Fruit fly (Drosophila melanogaster) whole organism, pupa: ENCODE measurements around the gene GstD1.

Experiments used
- CG10348 ChIP-seq: fragments of 200-800 bp; sonication (Bioruptor generic); IDR thresholded peaks from 2 replicates; pipeline ENCODE4 v1.3.6; 2022; ENCODE audit warnings: missing biosample characterization, missing genetic modification characterization
- CG12605 ChIP-seq: fragments of 200-800 bp; sonication (Bioruptor generic); IDR thresholded peaks from 2 replicates; pipeline ENCODE4 v1.3.6; 2022; ENCODE audit warnings: missing biosample characterization, missing genetic modification characterization
- CG13204 ChIP-seq: fragments of 200-800 bp; sonication (Bioruptor generic); optimal IDR thresholded peaks from 2 replicates; lab custom pipeline; 2018; ENCODE audit warnings: missing biosample characterization, mild to moderate bottlenecking, missing genetic modification characterization, moderate library complexity
- CG14655 ChIP-seq: fragments of 200-800 bp; sonication (Bioruptor generic); optimal IDR thresholded peaks from 3 replicates; lab custom pipeline; 2017; ENCODE audit warnings: mild to moderate bottlenecking, missing biosample characterization, missing genetic modification reagents, missing genetic modification characterization
- CG15710 ChIP-seq: fragments of 200-800 bp; sonication (Bioruptor generic); optimal IDR thresholded peaks from 2 replicates; lab custom pipeline; 2018; ENCODE audit warnings: missing biosample characterization, mild to moderate bottlenecking, missing genetic modification characterization, moderate library complexity
- CG17806 ChIP-seq: fragments of 200-800 bp; sonication (Bioruptor generic); optimal IDR thresholded peaks from 2 replicates; lab custom pipeline; 2018; ENCODE audit warnings: missing biosample characterization, mild to moderate bottlenecking, missing genetic modification characterization, moderate library complexity
- CG32121 ChIP-seq: fragments of 200-800 bp; sonication (Bioruptor generic); IDR thresholded peaks from 2 replicates; pipeline ENCODE4 v1.3.6; 2022; ENCODE audit warnings: missing biosample characterization, missing genetic modification characterization
- CG34367 ChIP-seq: fragments of 200-800 bp; sonication (Bioruptor generic); optimal IDR thresholded peaks from 2 replicates; lab custom pipeline; 2018; ENCODE audit warnings: missing biosample characterization, mild to moderate bottlenecking, missing genetic modification characterization
- CG4496 ChIP-seq: fragments of 200-800 bp; sonication (Bioruptor generic); IDR thresholded peaks from 3 replicates; pipeline ENCODE4 v1.3.6; 2022; ENCODE audit warnings: missing biosample characterization, missing genetic modification characterization
- CG8159 ChIP-seq: fragments of 200-800 bp; sonication (Bioruptor generic); optimal IDR thresholded peaks from 3 replicates; lab custom pipeline; 2018; ENCODE audit warnings: missing biosample characterization, mild to moderate bottlenecking, missing genetic modification characterization, moderate library complexity
- CG8301 ChIP-seq: fragments of 200-800 bp; sonication (Bioruptor generic); optimal IDR thresholded peaks from 2 replicates; lab custom pipeline; 2018; ENCODE audit warnings: missing biosample characterization, mild to moderate bottlenecking, missing genetic modification characterization
- CG9948 ChIP-seq: fragments of 200-800 bp; sonication (Bioruptor generic); optimal IDR thresholded peaks from 2 replicates; lab custom pipeline; 2018; ENCODE audit warnings: missing biosample characterization, mild to moderate bottlenecking, missing genetic modification characterization, moderate library complexity
- D1 ChIP-seq: fragments of 200-800 bp; sonication (Bioruptor generic); optimal IDR thresholded peaks from 2 replicates; lab custom pipeline; 2018; ENCODE audit warnings: missing biosample characterization, mild to moderate bottlenecking, missing genetic modification characterization, moderate library complexity
- EcR ChIP-seq: fragments of 200-800 bp; sonication (Bioruptor generic); optimal IDR thresholded peaks from 3 replicates; lab custom pipeline; 2019; ENCODE audit warnings: missing biosample characterization, missing genetic modification characterization, mild to moderate bottlenecking, moderate library complexity, missing genetic modification reagents
- Ets98B ChIP-seq: fragments of 200-800 bp; sonication (Bioruptor generic); IDR thresholded peaks from 2 replicates; pipeline ENCODE4 v1.3.6; 2022; ENCODE audit warnings: missing biosample characterization, missing genetic modification characterization
- Pif1A ChIP-seq: fragments of 200-800 bp; sonication (Bioruptor generic); optimal IDR thresholded peaks from 3 replicates; lab custom pipeline; 2016; ENCODE audit warnings: missing biosample characterization, missing genetic modification characterization
- Pif1B ChIP-seq: fragments of 200-800 bp; sonication (Bioruptor generic); optimal IDR thresholded peaks from 3 replicates; lab custom pipeline; 2016; ENCODE audit warnings: missing biosample characterization, missing genetic modification characterization
- Snoo ChIP-seq: fragments of 200-800 bp; sonication (Bioruptor generic); optimal IDR thresholded peaks from 3 replicates; lab custom pipeline; 2017; ENCODE audit warnings: missing biosample characterization, mild to moderate bottlenecking, missing genetic modification characterization, inconsistent platforms
- fd96Ca ChIP-seq: fragments of 200-800 bp; sonication (Bioruptor generic); IDR thresholded peaks from 3 replicates; pipeline ENCODE4 v1.3.6; 2022; ENCODE audit warnings: missing biosample characterization, missing genetic modification characterization
- gl ChIP-seq: fragments of 200-800 bp; sonication (Bioruptor generic); optimal IDR thresholded peaks from 2 replicates; lab custom pipeline; 2018; ENCODE audit warnings: missing biosample characterization, mild to moderate bottlenecking, missing genetic modification characterization
- rn ChIP-seq: fragments of 200-800 bp; sonication (Bioruptor generic); IDR thresholded peaks from 2 replicates; pipeline ENCODE4 v1.3.6; 2022; ENCODE audit warnings: missing biosample characterization, missing genetic modification characterization

The GstD1 gene

dm6 chr3R:12365887-12366286 is 3.2 kb downstream of the GstD1 start:
- TF ChIP-seq CG17806 (tag; lab: Kevin White, UChicago) (no peak), CG8159 (tag; lab: Kevin White, UChicago) (no peak), Ets98B (no peak), CG10348 (GFP tag; lab: Robert Waterston, UW) (no peak), EcR (GFP tag; lab: Kevin White, UChicago) (no peak), rn (GFP tag; lab: Robert Waterston, UW) (no peak), CG34367 (tag; lab: Kevin White, UChicago) (no peak), CG8301 (tag; lab: Kevin White, UChicago) (no peak), fd96Ca (GFP tag; lab: Robert Waterston, UW) (no peak), CG4496 (GFP tag; lab: Robert Waterston, UW) (no peak), Pif1B (no peak), CG9948 (no peak), CG14655 (GFP tag; lab: Kevin White, UChicago) (no peak), CG13204 (GFP tag; lab: Kevin White, UChicago) (no peak), Snoo (tag; lab: Kevin White, UChicago) (no peak), CG12605 (no peak), gl (tag; lab: Kevin White, UChicago) (no peak)

- TF ChIP-seq fd96Ca (GFP tag; lab: Robert Waterston, UW) (no peak), CG14655 (GFP tag; lab: Kevin White, UChicago) (no peak), CG15710 (tag; lab: Kevin White, UChicago) (no peak), CG13204 (GFP tag; lab: Kevin White, UChicago) (no peak)
Measured at dm6 chr3R:12365264-12365840, 3.7 kb downstream of the GstD1 start, which contains the start of gene GstD10. TSS of gene GstD10 (minus strand) at chr3R:12365735.

dm6 chr3R:12364580-12364979 is 4.5 kb downstream of the GstD1 start, which contains the start of gene Tim17a1:
TSS of gene Tim17a1 (minus strand) at chr3R:12364680.
- TF ChIP-seq Ets98B (no peak), CG14655 (GFP tag; lab: Kevin White, UChicago) (no peak), CG34367 (tag; lab: Kevin White, UChicago) (no peak), rn (GFP tag; lab: Robert Waterston, UW) (no peak), CG4496 (GFP tag; lab: Robert Waterston, UW) (no peak), CG17806 (tag; lab: Kevin White, UChicago) (no peak)

dm6 chr3R:12363544-12363943 is 5.5 kb downstream of the GstD1 start:
- TF ChIP-seq Pif1B (no peak), Snoo (tag; lab: Kevin White, UChicago) (no peak), gl (tag; lab: Kevin White, UChicago) (no peak), EcR (GFP tag; lab: Kevin White, UChicago) (no peak), CG34367 (tag; lab: Kevin White, UChicago) (no peak), CG32121 (GFP tag; lab: Robert Waterston, UW) (no peak), Pif1A (GFP tag; lab: Kevin White, UChicago) (no peak), Ets98B (no peak), CG9948 (no peak), D1 (tag; lab: Kevin White, UChicago) (no peak), CG10348 (GFP tag; lab: Robert Waterston, UW) (no peak), CG17806 (tag; lab: Kevin White, UChicago) (no peak), CG8159 (tag; lab: Kevin White, UChicago) (no peak), fd96Ca (GFP tag; lab: Robert Waterston, UW) (no peak), CG12605 (no peak), CG15710 (tag; lab: Kevin White, UChicago) (no peak), CG8301 (tag; lab: Kevin White, UChicago) (no peak), CG4496 (GFP tag; lab: Robert Waterston, UW) (no peak), CG13204 (GFP tag; lab: Kevin White, UChicago) (no peak), CG14655 (GFP tag; lab: Kevin White, UChicago) (no peak)

dm6 chr3R:12361962-12362497 is 7.0 kb downstream of the GstD1 start:
- TF ChIP-seq CG15710 (tag; lab: Kevin White, UChicago) (no peak), EcR (GFP tag; lab: Kevin White, UChicago) (no peak), CG13204 (GFP tag; lab: Kevin White, UChicago) (no peak), CG14655 (GFP tag; lab: Kevin White, UChicago) (no peak)

dm6 chr3R:12359837-12360236 is 9.2 kb downstream of the GstD1 start, which contains the start of gene CG4115:
TSS of gene CG4115 (plus strand) at chr3R:12360008.
- TF ChIP-seq CG15710 (tag; lab: Kevin White, UChicago): no peak
- no peak for TF ChIP-seq CG34367 (tag; lab: Kevin White, UChicago)
- TF ChIP-seq CG4496 (GFP tag; lab: Robert Waterston, UW): no peak
- peak; percentile 33; the same call in 1 of the 2 replicates for TF ChIP-seq Ets98B
- no peak for TF ChIP-seq CG8159 (tag; lab: Kevin White, UChicago)
- no peak for TF ChIP-seq Snoo (tag; lab: Kevin White, UChicago)
- no peak for TF ChIP-seq D1 (tag; lab: Kevin White, UChicago)
- TF ChIP-seq Pif1A (GFP tag; lab: Kevin White, UChicago): no peak
